Fruit fly (Drosophila melanogaster): ENCODE results near the gene CG46280.

The CG46280 gene

dm6 chr3R:13051942-13052693, 21.7 kb upstream of the CG46280 start, which contains the start of gene pic:
pic (plus strand) TSS chr3R:13052245.
- TF ChIP-seq CG8478 (optimal IDR thresholded peaks at IDR 0.05) (no peak), CTCF (optimal IDR thresholded peaks at IDR 0.05) (no peak)

- TF ChIP-seq CG8478 (optimal IDR thresholded peaks at IDR 0.05), result no peak
- no peak for TF ChIP-seq CTCF (optimal IDR thresholded peaks at IDR 0.05)
Observed at dm6 chr3R:13051298-13051723, 20.9 kb upstream of the CG46280 start, which contains the start of gene CG7966. CG7966 (minus strand) TSS chr3R:13051453.

dm6 chr3R:13047431-13047830, 17.0 kb upstream of the CG46280 start, which contains the start of gene CG31157:
CG31157 (plus strand) TSS chr3R:13047731.
- TF ChIP-seq CG8478 (optimal IDR thresholded peaks at IDR 0.05), result no peak
- no peak for TF ChIP-seq CTCF (optimal IDR thresholded peaks at IDR 0.05)

- no peak for TF ChIP-seq CG8478 (optimal IDR thresholded peaks at IDR 0.05)
Observed at dm6 chr3R:13044459-13044858, 14.0 kb upstream of the CG46280 start, which contains the start of gene Hsc70-2. Hsc70-2 (plus strand) TSS chr3R:13044759.

- TF ChIP-seq CTCF (optimal IDR thresholded peaks at IDR 0.05) (no peak), CG8478 (optimal IDR thresholded peaks at IDR 0.05) (no peak)
Observed at dm6 chr3R:13043857-13044256, 13.4 kb upstream of the CG46280 start, which contains the start of gene CG45122. CG45122 (plus strand) TSS chr3R:13044157.

dm6 chr3R:13042258-13043032, 12.0 kb upstream of the CG46280 start, which contains the start of gene snk:
snk (minus strand) TSS chr3R:13042770.
- TF ChIP-seq CG8478 (optimal IDR thresholded peaks at IDR 0.05) (no peak), CTCF (optimal IDR thresholded peaks at IDR 0.05) (no peak)

- TF ChIP-seq CG8478 (optimal IDR thresholded peaks at IDR 0.05), result no peak
- no peak for TF ChIP-seq CTCF (optimal IDR thresholded peaks at IDR 0.05)
Observed at dm6 chr3R:13041750-13042149, 11.3 kb upstream of the CG46280 start, which contains the start of gene CG11670. CG11670 (plus strand) TSS chr3R:13042050.

- TF ChIP-seq CTCF (optimal IDR thresholded peaks at IDR 0.05) (no peak), CG8478 (optimal IDR thresholded peaks at IDR 0.05) (no peak)
Observed at dm6 chr3R:13039037-13039583, 8.7 kb upstream of the CG46280 start.

- TF ChIP-seq CTCF (optimal IDR thresholded peaks at IDR 0.05) (no peak), CG8478 (optimal IDR thresholded peaks at IDR 0.05) (no peak)
Observed at dm6 chr3R:13038075-13038474, 7.6 kb upstream of the CG46280 start, which contains the start of gene CG11668. CG11668 (plus strand) TSS chr3R:13038375.

- TF ChIP-seq CTCF (optimal IDR thresholded peaks at IDR 0.05) (no peak), CG8478 (optimal IDR thresholded peaks at IDR 0.05) (no peak)
Observed at dm6 chr3R:13036064-13036463, 5.6 kb upstream of the CG46280 start.

dm6 chr3R:13033670-13034069, 3.2 kb upstream of the CG46280 start:
- TF ChIP-seq CTCF (optimal IDR thresholded peaks at IDR 0.05) (no peak), CG8478 (optimal IDR thresholded peaks at IDR 0.05) (no peak)

- TF ChIP-seq CG8478 (optimal IDR thresholded peaks at IDR 0.05) (no peak), CTCF (optimal IDR thresholded peaks at IDR 0.05) (no peak)
Observed at dm6 chr3R:13032975-13033445, 2.6 kb upstream of the CG46280 start.

dm6 chr3R:13032323-13032722, 1.9 kb upstream of the CG46280 start, which contains the start of gene ry:
ry (plus strand) TSS chr3R:13032528.
- TF ChIP-seq CG8478 (optimal IDR thresholded peaks at IDR 0.05) (no peak), CTCF (optimal IDR thresholded peaks at IDR 0.05) (no peak)

- TF ChIP-seq CG8478 (optimal IDR thresholded peaks at IDR 0.05) (no peak), CTCF (optimal IDR thresholded peaks at IDR 0.05) (no peak)
Observed at dm6 chr3R:13018995-13019394, 11.5 kb downstream of the CG46280 start.
